Fruit fly (Drosophila melanogaster) whole organism, embryonic: ENCODE measurements around the gene CG1840.

Experiments used
- Atf6 ChIP-seq: fragments of 200-800 bp; sonication (Bioruptor generic); IDR thresholded peaks from 2 replicates; pipeline ENCODE4 v1.3.6; 2022; ENCODE audit warnings: missing biosample characterization, missing genetic modification characterization
- CG10431 ChIP-seq: fragments of 200-800 bp; sonication (Bioruptor generic); optimal IDR thresholded peaks from 3 replicates; lab custom pipeline; 2018; ENCODE audit warnings: missing biosample characterization, mild to moderate bottlenecking, missing genetic modification characterization
- CG11456 ChIP-seq: fragments of 200-800 bp; sonication (Bioruptor generic); IDR thresholded peaks from 3 replicates; pipeline ENCODE4 v1.3.6; 2022; ENCODE audit warnings: missing biosample characterization, missing genetic modification characterization
- CG11695 ChIP-seq: fragments of 200-800 bp; sonication (Bioruptor generic); IDR thresholded peaks from 3 replicates; pipeline ENCODE4 v1.3.6; 2022; ENCODE audit warnings: missing biosample characterization, missing genetic modification characterization
- CG12155 ChIP-seq: fragments of 200-800 bp; sonication (Bioruptor generic); optimal IDR thresholded peaks from 3 replicates; lab custom pipeline; 2016; ENCODE audit warnings: missing biosample characterization, missing genetic modification characterization
- CG1233 ChIP-seq: fragments of 200-800 bp; sonication (Bioruptor generic); optimal IDR thresholded peaks from 4 replicates; lab custom pipeline; 2018; ENCODE audit warnings: missing biosample characterization, mild to moderate bottlenecking, missing genetic modification characterization
- CG12391 ChIP-seq: fragments of 200-800 bp; sonication (Bioruptor generic); optimal IDR thresholded peaks from 3 replicates; lab custom pipeline; 2018; ENCODE audit warnings: missing biosample characterization, mild to moderate bottlenecking, missing genetic modification characterization, moderate library complexity
- CG13296 ChIP-seq: fragments of 200-800 bp; sonication (Bioruptor generic); optimal IDR thresholded peaks from 3 replicates; lab custom pipeline; 2018; ENCODE audit warnings: missing biosample characterization, mild to moderate bottlenecking, missing genetic modification characterization
- CG13424 ChIP-seq: fragments of 200-800 bp; sonication (Bioruptor generic); optimal IDR thresholded peaks from 2 replicates; lab custom pipeline; 2019; ENCODE audit warnings: missing biosample characterization, mild to moderate bottlenecking, missing genetic modification characterization, moderate library complexity
- CG14050 ChIP-seq: fragments of 200-800 bp; sonication (Bioruptor generic); IDR thresholded peaks from 3 replicates; pipeline ENCODE4 v1.3.6; 2022; ENCODE audit warnings: missing biosample characterization, missing genetic modification characterization
- CG14667 ChIP-seq: fragments of 200-800 bp; sonication (Bioruptor generic); IDR thresholded peaks from 2 replicates; pipeline ENCODE4 v1.3.6; 2022; ENCODE audit warnings: missing biosample characterization, missing genetic modification characterization
- CG15073 ChIP-seq: fragments of 200-800 bp; sonication (Bioruptor generic); optimal IDR thresholded peaks from 2 replicates; lab custom pipeline; 2016; ENCODE audit warnings: missing biosample characterization, missing genetic modification characterization
- CG16863 ChIP-seq: fragments of 200-800 bp; sonication (Bioruptor generic); optimal IDR thresholded peaks from 3 replicates; lab custom pipeline; 2016; ENCODE audit warnings: missing biosample characterization, missing genetic modification characterization
- CG3838 ChIP-seq: fragments of 200-800 bp; sonication (Bioruptor generic); optimal IDR thresholded peaks from 3 replicates; lab custom pipeline; 2016; ENCODE audit warnings: missing biosample characterization, missing genetic modification characterization
- CG4424 ChIP-seq: fragments of 200-800 bp; sonication (Bioruptor generic); optimal IDR thresholded peaks from 3 replicates; lab custom pipeline; 2016; ENCODE audit warnings: missing biosample characterization, missing genetic modification characterization
- CG7271 ChIP-seq: fragments of 200-800 bp; sonication (Bioruptor generic); optimal IDR thresholded peaks from 2 replicates; lab custom pipeline; 2018; ENCODE audit warnings: missing biosample characterization, mild to moderate bottlenecking, missing genetic modification characterization, moderate library complexity
- CG7556 ChIP-seq: fragments of 200-800 bp; sonication (Bioruptor generic); optimal IDR thresholded peaks from 2 replicates; lab custom pipeline; 2017; ENCODE audit warnings: missing biosample characterization, mild to moderate bottlenecking, missing genetic modification characterization
- CG8924 ChIP-seq: fragments of 200-800 bp; optimal IDR thresholded peaks from 3 replicates; lab custom pipeline; 2019; ENCODE audit warnings: missing biosample characterization, mild to moderate bottlenecking, missing genetic modification characterization, moderate library complexity
- Hr3 ChIP-seq: fragments of 200-800 bp; sonication (Bioruptor generic); optimal IDR thresholded peaks from 3 replicates; lab custom pipeline; 2016; ENCODE audit warnings: missing biosample characterization, missing genetic modification characterization
- Hr51 ChIP-seq, 2 experiments: fragments of 200-800 bp; sonication (Bioruptor generic); optimal IDR thresholded peaks; 2 replicates in 1 of 2; 3 replicates in 1 of 2; lab custom pipeline; 2016 to 2018; ENCODE audit warnings: missing biosample characterization in 2 of 2, missing genetic modification characterization in 2 of 2, mild to moderate bottlenecking in 1 of 2, moderate library complexity in 1 of 2
- Hsf ChIP-seq: fragments of 200-800 bp; sonication (Bioruptor generic); optimal IDR thresholded peaks from 3 replicates; lab custom pipeline; 2016; ENCODE audit warnings: missing biosample characterization, missing genetic modification characterization
- Meics ChIP-seq: fragments of 200-800 bp; sonication (Bioruptor generic); optimal IDR thresholded peaks from 2 replicates; lab custom pipeline; 2017; ENCODE audit warnings: missing biosample characterization, mild to moderate bottlenecking, missing genetic modification characterization
- NC2α ChIP-seq: fragments of 200-800 bp; sonication (Bioruptor generic); optimal IDR thresholded peaks from 2 replicates; lab custom pipeline; 2016; ENCODE audit warnings: missing biosample characterization, missing genetic modification characterization
- Nf-YA ChIP-seq: fragments of 200-800 bp; sonication (Bioruptor generic); IDR thresholded peaks from 2 replicates; pipeline ENCODE4 v1.3.6; 2022; ENCODE audit warnings: missing biosample characterization, missing genetic modification characterization
- Pdp1 ChIP-seq, 2 experiments: fragments of 200-800 bp; sonication (Bioruptor generic); optimal IDR thresholded peaks; 3 replicates each; lab custom pipeline; 2016; ENCODE audit warnings: missing biosample characterization in 2 of 2, missing genetic modification characterization in 2 of 2, mild to moderate bottlenecking in 1 of 2, moderate library complexity in 1 of 2
- Poxn ChIP-seq: fragments of 200-800 bp; sonication (Bioruptor generic); IDR thresholded peaks from 2 replicates; pipeline ENCODE4 v1.3.6; 2022; ENCODE audit warnings: missing biosample characterization, missing genetic modification characterization
- Scr ChIP-seq: fragments of 200-800 bp; sonication (Bioruptor generic); IDR thresholded peaks from 2 replicates; pipeline ENCODE4 v1.3.6; 2022; ENCODE audit warnings: missing biosample characterization, missing genetic modification characterization; ENCODE audit not compliant: partially characterized antibody
- Trl ChIP-seq, 3 experiments: fragments of >200 bp in 2 of 3; fragments of 200-800 bp in 1 of 3; sonication (Bioruptor generic) in 1 of 3; optimal IDR thresholded peaks; 2 replicates in 1 of 3; 3 replicates in 2 of 3; lab custom pipeline; 2016 to 2017; ENCODE audit warnings: missing biosample characterization in 1 of 3, missing genetic modification characterization in 1 of 3
- amos ChIP-seq: fragments of 200-800 bp; sonication (Bioruptor generic); IDR thresholded peaks from 2 replicates; pipeline ENCODE4 v1.3.6; 2022; ENCODE audit warnings: missing biosample characterization, missing genetic modification characterization; ENCODE audit not compliant: partially characterized antibody
- ap ChIP-seq: fragments of 200-800 bp; sonication (Bioruptor generic); IDR thresholded peaks from 2 replicates; pipeline ENCODE4 v1.3.6; 2022; ENCODE audit warnings: missing biosample characterization, missing genetic modification characterization
- ara ChIP-seq: fragments of 200-800 bp; sonication (Bioruptor generic); IDR thresholded peaks from 2 replicates; pipeline ENCODE4 v1.3.6; 2022; ENCODE audit warnings: missing biosample characterization, missing genetic modification characterization
- az2 ChIP-seq: fragments of 200-800 bp; sonication (Bioruptor generic); optimal IDR thresholded peaks from 3 replicates; lab custom pipeline; 2016; ENCODE audit warnings: missing biosample characterization, missing genetic modification characterization
- bab2 ChIP-seq: fragments of 200-800 bp; sonication (Bioruptor generic); optimal IDR thresholded peaks from 2 replicates; lab custom pipeline; 2016; ENCODE audit warnings: missing biosample characterization, missing genetic modification characterization
- ci ChIP-seq: fragments of 200-800 bp; sonication (Bioruptor generic); IDR thresholded peaks from 3 replicates; pipeline ENCODE4 v1.3.6; 2022; ENCODE audit warnings: missing biosample characterization, missing genetic modification characterization
- fd96Cb ChIP-seq: fragments of 200-800 bp; sonication (Bioruptor generic); optimal IDR thresholded peaks from 2 replicates; lab custom pipeline; 2018; ENCODE audit warnings: missing biosample characterization, mild to moderate bottlenecking, missing genetic modification characterization, moderate library complexity
- jigr1 ChIP-seq: fragments of 200-800 bp; sonication (Bioruptor generic); IDR thresholded peaks from 3 replicates; pipeline ENCODE4 v1.3.6; 2022; ENCODE audit warnings: missing biosample characterization, missing genetic modification characterization
- lov ChIP-seq, 2 experiments: fragments of 200-800 bp in 1 of 2; fragments of >200 bp in 1 of 2; sonication (Bioruptor generic) in 1 of 2; IDR thresholded peaks in 1 of 2; optimal IDR thresholded peaks in 1 of 2; 2 replicates in 1 of 2; 3 replicates in 1 of 2; pipeline versions ENCODE4 v1.3.6 to Lab custom; 2017 to 2022; ENCODE audit warnings: missing biosample characterization in 1 of 2, missing genetic modification characterization in 1 of 2
- nerfin-2 ChIP-seq: fragments of 200-800 bp; sonication (Bioruptor generic); IDR thresholded peaks from 2 replicates; pipeline ENCODE4 v1.3.6; 2022; ENCODE audit warnings: missing biosample characterization, missing genetic modification characterization; ENCODE audit not compliant: partially characterized antibody
- peb ChIP-seq: fragments of 200-800 bp; sonication (Bioruptor generic); IDR thresholded peaks from 2 replicates; pipeline ENCODE4 v1.3.6; 2022; ENCODE audit warnings: missing biosample characterization, missing genetic modification characterization
- pnt ChIP-seq: fragments of 200-800 bp; sonication (Bioruptor generic); optimal IDR thresholded peaks from 3 replicates; lab custom pipeline; 2016; ENCODE audit warnings: missing biosample characterization, missing genetic modification characterization
- pros ChIP-seq: fragments of 200-800 bp; sonication (Bioruptor generic); optimal IDR thresholded peaks from 3 replicates; lab custom pipeline; 2019; ENCODE audit warnings: missing biosample characterization, mild to moderate bottlenecking, missing genetic modification characterization, moderate library complexity
- ranshi ChIP-seq: fragments of 200-800 bp; sonication (Bioruptor generic); IDR thresholded peaks from 2 replicates; pipeline ENCODE4 v1.3.6; 2022; ENCODE audit warnings: missing biosample characterization, missing genetic modification characterization
- row ChIP-seq: fragments of 200-800 bp; sonication (Bioruptor generic); IDR thresholded peaks from 3 replicates; pipeline ENCODE4 v1.3.6; 2022; ENCODE audit warnings: missing biosample characterization, missing genetic modification characterization
- sens ChIP-seq: fragments of 200-800 bp; sonication (Bioruptor generic); peaks from one replicate; lab custom pipeline; 2016; ENCODE audit warnings: missing biosample characterization, missing genetic modification characterization
- sima ChIP-seq: fragments of 200-800 bp; sonication (Bioruptor generic); optimal IDR thresholded peaks from 2 replicates; lab custom pipeline; 2016; ENCODE audit warnings: missing biosample characterization, missing genetic modification characterization
- slp2 ChIP-seq: fragments of 200-800 bp; sonication (Bioruptor generic); optimal IDR thresholded peaks from 2 replicates; lab custom pipeline; 2016; ENCODE audit warnings: missing biosample characterization, missing genetic modification characterization
- ssp ChIP-seq: fragments of 200-800 bp; sonication (Bioruptor generic); IDR thresholded peaks from 2 replicates; pipeline ENCODE4 v1.3.6; 2022; ENCODE audit warnings: missing biosample characterization, missing genetic modification characterization
- trh ChIP-seq: fragments of 200-800 bp; sonication (Bioruptor generic); optimal IDR thresholded peaks from 2 replicates; lab custom pipeline; 2016; ENCODE audit warnings: missing biosample characterization, missing genetic modification characterization
- wor ChIP-seq: fragments of 200-800 bp; sonication (Bioruptor generic); IDR thresholded peaks from 2 replicates; pipeline ENCODE4 v1.3.6; 2022; ENCODE audit warnings: missing biosample characterization, missing genetic modification characterization

Gene CG1840

dm6 chrX:11846049-11846718 is 42.0 kb upstream of the CG1840 start, which contains the start of gene CG15740 (continued):
- TF ChIP-seq Hr51 (GFP tag; optimal IDR thresholded peaks at IDR 0.05; lab: Kevin White, UChicago) (peak in 1 of 2 experiments; percentile 71), jigr1 (GFP tag; lab: Robert Waterston, UW) (peak; percentile 21; the same call in 1 of the 3 replicates), Nf-YA (GFP tag; lab: Robert Waterston, UW) (peak; percentile 50; the same call in 1 of the 2 replicates), ssp (peak; percentile 47), CG8924 (tag; lab: Kevin White, UChicago) (no peak), pnt (GFP tag; lab: Kevin White, UChicago) (peak; percentile 45), CG13424 (tag; lab: Kevin White, UChicago) (peak; percentile 38), peb (GFP tag; lab: Robert Waterston, UW) (no peak), Hr3 (GFP tag; lab: Kevin White, UChicago) (peak; percentile 13), ranshi (peak; percentile 39; the same call in 1 of the 2 replicates), Pdp1 (GFP tag; optimal IDR thresholded peaks at IDR 0.05; lab: Kevin White, UChicago) (peak in 1 of 2 experiments; percentile 33), amos (no peak), CG11456 (GFP tag; lab: Robert Waterston, UW) (0 out of 3 replicates have a peak, but pooled peaks have one; percentile 9), row (GFP tag; lab: Robert Waterston, UW) (peak; percentile 63), CG14667 (GFP tag; lab: Robert Waterston, UW) (peak; percentile 35; the same call in 1 of the 2 replicates), CG13296 (peak; percentile 17), CG12391 (peak; percentile 12), Hsf (GFP tag; lab: Kevin White, UChicago) (peak; percentile 23), sens (GFP tag; lab: Kevin White, UChicago) (peak; percentile 76), CG1233 (GFP tag; lab: Kevin White, UChicago) (no peak), slp2 (GFP tag; lab: Kevin White, UChicago) (no peak), ap (GFP tag; lab: Robert Waterston, UW) (no peak; the same call in 1 of the 2 replicates), fd96Cb (tag; lab: Kevin White, UChicago) (peak; percentile 14), CG4424 (peak; percentile 42), CG7556 (GFP tag; lab: Kevin White, UChicago) (peak; percentile 47), Poxn (no peak), lov (optimal IDR thresholded peaks at IDR 0.05; lab: Kevin White, UChicago) (no peak), lov (GFP tag; IDR thresholded peaks at IDR 0.05; lab: Robert Waterston, UW) (no peak), sima (GFP tag; lab: Kevin White, UChicago) (no peak), Meics (GFP tag; lab: Kevin White, UChicago) (peak; percentile 33), ci (GFP tag; lab: Robert Waterston, UW) (peak; percentile 62; the same call in 1 of the 3 replicates), az2 (GFP tag; lab: Kevin White, UChicago) (no peak), CG7271 (tag; lab: Kevin White, UChicago) (no peak), Trl (optimal IDR thresholded peaks at IDR 0.05; lab: Kevin White, UChicago) (no peak), Trl (GFP tag; optimal IDR thresholded peaks at IDR 0.05; lab: Kevin White, UChicago) (peak; percentile 46), Scr (GFP tag; lab: Robert Waterston, UW) (no peak), CG10431 (GFP tag; lab: Kevin White, UChicago) (no peak), CG15073 (no peak), trh (GFP tag; lab: Kevin White, UChicago) (no peak), nerfin-2 (GFP tag; lab: Robert Waterston, UW) (no peak), pros (GFP tag; lab: Kevin White, UChicago) (no peak), CG16863 (GFP tag; lab: Kevin White, UChicago) (peak; percentile 29), NC2α (GFP tag; lab: Kevin White, UChicago) (no peak), ara (GFP tag; lab: Robert Waterston, UW) (peak; percentile 31; the same call in 1 of the 2 replicates), CG11695 (GFP tag; lab: Robert Waterston, UW) (0 out of 3 replicates have a peak, but pooled peaks have one; percentile 55), bab2 (GFP tag; lab: Kevin White, UChicago) (peak; percentile 30), wor (GFP tag; lab: Robert Waterston, UW) (peak; percentile 45; the same call in 1 of the 2 replicates), CG3838 (GFP tag; lab: Kevin White, UChicago) (no peak), Atf6 (GFP tag; lab: Robert Waterston, UW) (peak; percentile 73; the same call in 1 of the 2 replicates), CG14050 (GFP tag; lab: Robert Waterston, UW) (peak; percentile 29; the same call in 2 of the 3 replicates), CG12155 (GFP tag; lab: Kevin White, UChicago) (no peak)
